Worm (Caenorhabditis elegans) whole organism, L4/young adult: ENCODE data around the gene F40H3.3.

ENCODE experiments used
- W03F9.2 ChIP-seq: fragments of 150-350 bp; optimal IDR thresholded peaks from 2 replicates; lab custom pipeline; 2014; ENCODE audit warnings: missing biosample characterization, missing genetic modification characterization
- dao-5 ChIP-seq: sonication (generic microtip); optimal IDR thresholded peaks from 2 replicates; lab custom pipeline; 2016; ENCODE audit warnings: missing genotype, missing genetic modification characterization, moderate library complexity, missing compliant biosample characterization
- him-1 ChIP-seq: sonication (generic microtip); optimal IDR thresholded peaks from 2 replicates; lab custom pipeline; 2016; ENCODE audit warnings: missing genotype, missing genetic modification reagents, missing genetic modification characterization, missing compliant biosample characterization

ce11 chrII:6169156-6169555, 2.2 kb upstream of the F40H3.3 start, which contains the start of gene hst-3.1:
- TF ChIP-seq him-1 (tag; lab: Kevin White, UChicago) (no peak), dao-5 (tag; lab: Kevin White, UChicago) (no peak), W03F9.2 (tag; lab: Kevin White, UChicago) (no peak)
